Worm (Caenorhabditis elegans) whole organism, L4/young adult: Measurements from ENCODE around the gene fzr-1.

Source experiments
- W03F9.2 ChIP-seq: fragments of 150-350 bp; optimal IDR thresholded peaks from 2 replicates; lab custom pipeline; 2014; ENCODE audit warnings: missing biosample characterization, missing genetic modification characterization
- dao-5 ChIP-seq: sonication (generic microtip); optimal IDR thresholded peaks from 2 replicates; lab custom pipeline; 2016; ENCODE audit warnings: missing genotype, missing genetic modification characterization, moderate library complexity, missing compliant biosample characterization
- him-1 ChIP-seq: sonication (generic microtip); optimal IDR thresholded peaks from 2 replicates; lab custom pipeline; 2016; ENCODE audit warnings: missing genotype, missing genetic modification reagents, missing genetic modification characterization, missing compliant biosample characterization

The fzr-1 gene

ce11 chrII:9646122-9646555 is 1.9 kb upstream of the fzr-1 start:
- TF ChIP-seq dao-5 (no peak), him-1 (tag; lab: Kevin White, UChicago) (no peak), W03F9.2 (tag; lab: Kevin White, UChicago) (no peak)

- TF ChIP-seq dao-5 (no peak), him-1 (tag; lab: Kevin White, UChicago) (no peak), W03F9.2 (tag; lab: Kevin White, UChicago) (peak; percentile 15)
These were observed 821 bp upstream of the fzr-1 start for ce11 chrII:9644940-9645634.

- TF ChIP-seq him-1 (tag; lab: Kevin White, UChicago), result no peak
- no peak for TF ChIP-seq dao-5
- no peak for TF ChIP-seq W03F9.2 (tag; lab: Kevin White, UChicago)
These were observed 8.0 kb downstream of the fzr-1 start, which contains the start of gene ZK1307.7 for ce11 chrII:9636300-9636699. Gene ZK1307.7, plus strand, starts transcription at chrII:9636600.

- no peak for TF ChIP-seq dao-5
- TF ChIP-seq W03F9.2 (tag; lab: Kevin White, UChicago), result no peak
- no peak for TF ChIP-seq him-1 (tag; lab: Kevin White, UChicago)
These were observed 18.3 kb downstream of the fzr-1 start for ce11 chrII:9625930-9626329.

ce11 chrII:9624110-9624695 is 20.1 kb downstream of the fzr-1 start, which contains the start of the genes dnj-20 and ZK1307.8:
Gene dnj-20, minus strand, starts transcription at chrII:9624176.
Gene ZK1307.8, plus strand, starts transcription at chrII:9624613.
- peak; percentile 35 for TF ChIP-seq W03F9.2 (tag; lab: Kevin White, UChicago)
- TF ChIP-seq him-1 (tag; lab: Kevin White, UChicago), result no peak

ce11 chrII:9621913-9622348 is 22.3 kb downstream of the fzr-1 start:
- TF ChIP-seq him-1 (tag; lab: Kevin White, UChicago) (no peak), W03F9.2 (tag; lab: Kevin White, UChicago) (peak; percentile 14)

ce11 chrII:9621121-9621520 is 23.1 kb downstream of the fzr-1 start:
- TF ChIP-seq W03F9.2 (tag; lab: Kevin White, UChicago), result no peak
- TF ChIP-seq dao-5, result no peak
- TF ChIP-seq him-1 (tag; lab: Kevin White, UChicago), result no peak

- no peak for TF ChIP-seq him-1 (tag; lab: Kevin White, UChicago)
- TF ChIP-seq W03F9.2 (tag; lab: Kevin White, UChicago), result no peak
- no peak for TF ChIP-seq dao-5
These were observed 23.6 kb downstream of the fzr-1 start for ce11 chrII:9620616-9621015.

ce11 chrII:9619995-9620535 is 24.2 kb downstream of the fzr-1 start:
- no peak for TF ChIP-seq him-1 (tag; lab: Kevin White, UChicago)

ce11 chrII:9619402-9619862 is 24.8 kb downstream of the fzr-1 start:
- TF ChIP-seq him-1 (tag; lab: Kevin White, UChicago), result no peak

- TF ChIP-seq W03F9.2 (tag; lab: Kevin White, UChicago) (no peak), him-1 (tag; lab: Kevin White, UChicago) (no peak), dao-5 (no peak)
These were observed 25.5 kb downstream of the fzr-1 start for ce11 chrII:9618759-9619158.

- no peak for TF ChIP-seq him-1 (tag; lab: Kevin White, UChicago)
- no peak for TF ChIP-seq dao-5
- TF ChIP-seq W03F9.2 (tag; lab: Kevin White, UChicago), result no peak
These were observed 26.4 kb downstream of the fzr-1 start for ce11 chrII:9617902-9618245.

- TF ChIP-seq W03F9.2 (tag; lab: Kevin White, UChicago) (peak; percentile 16), dao-5 (no peak), him-1 (tag; lab: Kevin White, UChicago) (no peak)
These were observed 27.0 kb downstream of the fzr-1 start, which contains the start of gene hal-3 for ce11 chrII:9617039-9617901. Gene hal-3, minus strand, starts transcription at chrII:9617125.
